Fruit fly (Drosophila melanogaster): ENCODE results near the gene CG4456.

The CG4456 gene

DNA sequence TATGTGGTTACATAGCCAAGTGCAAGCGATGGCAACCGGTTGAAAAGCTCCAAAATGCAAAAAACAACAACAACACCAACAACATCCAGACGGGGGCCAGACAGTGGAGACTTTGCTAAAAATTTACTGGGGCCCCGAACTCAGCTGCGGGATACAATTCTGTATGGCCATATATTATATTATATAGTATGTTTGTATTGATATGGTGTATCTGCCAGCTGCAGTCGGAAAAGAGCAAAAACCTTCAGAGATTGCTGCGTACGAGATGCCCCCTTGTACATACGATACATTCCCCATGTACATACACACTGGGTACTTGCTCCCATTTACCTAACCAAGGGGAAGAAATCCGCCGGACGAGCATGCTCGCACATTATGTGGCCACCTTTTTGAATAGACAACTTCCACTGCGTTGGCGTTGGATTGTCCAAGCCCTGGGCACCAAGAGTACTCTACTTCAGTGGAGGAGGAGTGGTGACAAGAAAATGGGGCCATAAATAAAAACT lies 7.9 kb downstream of the CG4456 start:
- TF ChIP-seq Hr96 (GFP tag; optimal IDR thresholded peaks at IDR 0.05) (no peak), cic (GFP tag; optimal IDR thresholded peaks at IDR 0.05) (no peak), kay (GFP tag; ENCODE audit: borderline replicate concordance) (no peak), bab1 (GFP tag; optimal IDR thresholded peaks at IDR 0.05) (no peak), ovo (GFP tag; optimal IDR thresholded peaks at IDR 0.05) (no peak), CG11617 (GFP tag; optimal IDR thresholded peaks at IDR 0.05) (no peak), CG33017 (tag; optimal IDR thresholded peaks at IDR 0.05) (no peak), toe (GFP tag; optimal IDR thresholded peaks at IDR 0.05) (no peak), tj (GFP tag; optimal IDR thresholded peaks at IDR 0.05) (no peak), CG14711 (tag; optimal IDR thresholded peaks at IDR 0.05) (no peak), CG7045 (GFP tag; optimal IDR thresholded peaks at IDR 0.05) (no peak), CG5204 (GFP tag; optimal IDR thresholded peaks at IDR 0.05) (no peak), CG1620 (GFP tag; optimal IDR thresholded peaks at IDR 0.05) (no peak), Clk (GFP tag; optimal IDR thresholded peaks at IDR 0.05) (no peak)

DNA sequence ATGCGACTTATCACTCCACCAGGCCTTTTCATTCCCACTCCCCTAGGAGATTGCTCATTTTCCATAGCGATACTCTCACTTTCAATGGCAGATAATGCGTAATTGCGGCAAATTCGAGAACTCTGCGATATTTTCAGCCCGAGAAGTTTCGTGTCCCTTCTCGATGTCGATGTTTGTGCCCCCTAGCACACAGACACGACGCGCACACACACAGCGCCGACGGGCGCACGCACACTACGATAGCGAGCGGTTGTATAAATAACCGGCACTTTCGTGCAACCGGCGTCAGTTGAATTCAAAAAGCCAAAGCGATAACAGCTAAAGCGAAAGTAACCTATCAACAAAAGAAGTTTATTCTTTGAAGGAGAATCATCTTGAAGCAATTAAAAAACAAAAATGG lies 9.1 kb downstream of the CG4456 start, which contains the start of gene Hsp23:
TSS of gene Hsp23 (plus strand) at position 281 of the 400 bp plus-strand sequence.
- TF ChIP-seq CG7101 (tag; optimal IDR thresholded peaks at IDR 0.05) = no peak
- no peak for TF ChIP-seq CG5204 (GFP tag; optimal IDR thresholded peaks at IDR 0.05)
- TF ChIP-seq Hr96 (GFP tag; optimal IDR thresholded peaks at IDR 0.05) = no peak
- no peak for TF ChIP-seq CG7045 (GFP tag; optimal IDR thresholded peaks at IDR 0.05)

DNA sequence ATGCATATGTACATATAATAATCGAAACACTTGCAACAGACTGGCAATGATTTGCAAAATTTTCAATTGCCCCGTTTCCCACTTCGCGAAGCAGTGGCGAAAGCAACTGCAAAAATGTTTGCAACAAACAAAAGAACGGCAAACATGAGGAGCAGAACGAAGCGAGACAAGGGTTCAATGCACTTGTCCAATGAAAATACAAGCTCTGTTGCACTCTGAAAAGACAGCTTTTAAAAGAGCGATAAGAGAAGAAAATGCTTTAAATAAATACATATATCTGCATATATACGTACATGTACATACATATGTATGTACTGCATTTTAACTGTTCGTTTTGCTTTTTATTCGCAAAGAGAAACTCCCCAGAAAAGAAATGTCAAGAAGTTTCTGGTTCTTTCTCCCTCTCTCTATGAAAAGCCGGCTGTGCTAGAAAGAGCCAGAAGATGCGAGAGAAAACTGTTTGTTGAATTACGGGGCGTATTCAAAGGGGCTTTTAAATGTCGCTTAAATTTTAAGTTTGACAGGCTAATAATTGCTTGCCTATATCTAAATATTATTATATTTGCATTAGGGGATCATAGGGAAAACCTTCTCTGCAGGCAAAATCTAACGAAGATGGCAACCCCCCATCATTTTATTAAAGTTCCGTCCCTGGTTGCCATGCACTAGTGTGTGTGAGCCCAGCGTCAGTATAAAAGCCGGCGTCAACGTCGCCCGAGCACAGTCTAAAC lies 11.0 kb downstream of the CG4456 start, which contains the start of gene Hsp27:
TSS of gene Hsp27 (plus strand) at position 719 of the 731 bp plus-strand sequence.
- TF ChIP-seq Clk (GFP tag; optimal IDR thresholded peaks at IDR 0.05) (peak; percentile 92), cic (GFP tag; optimal IDR thresholded peaks at IDR 0.05) (peak; percentile 91), Hr96 (GFP tag; optimal IDR thresholded peaks at IDR 0.05) (peak; percentile 97), CG7101 (tag; optimal IDR thresholded peaks at IDR 0.05) (peak; percentile 98), CG5204 (GFP tag; optimal IDR thresholded peaks at IDR 0.05) (peak; percentile 93), CG11617 (GFP tag; optimal IDR thresholded peaks at IDR 0.05) (peak; percentile 96), CG7045 (GFP tag; optimal IDR thresholded peaks at IDR 0.05) (peak; percentile 97), ovo (GFP tag; optimal IDR thresholded peaks at IDR 0.05) (peak; percentile 77), kay (GFP tag; ENCODE audit: borderline replicate concordance) (peak; percentile 99), toe (GFP tag; optimal IDR thresholded peaks at IDR 0.05) (peak; percentile 93), CG1620 (GFP tag; optimal IDR thresholded peaks at IDR 0.05) (peak; percentile 88), pad (GFP tag; optimal IDR thresholded peaks at IDR 0.05) (peak; percentile 92), CG33017 (tag; optimal IDR thresholded peaks at IDR 0.05) (peak; percentile 99), Crg-1 (GFP tag; optimal IDR thresholded peaks at IDR 0.05) (peak; percentile 97), bab1 (GFP tag; optimal IDR thresholded peaks at IDR 0.05) (peak; percentile 99), cnc (optimal IDR thresholded peaks at IDR 0.05) (peak in 1 of 2 experiments; percentile 69), CG14711 (tag; optimal IDR thresholded peaks at IDR 0.05) (peak; percentile 97), CG12768 (GFP tag; optimal IDR thresholded peaks at IDR 0.05) (peak; percentile 99), Mnt (GFP tag; optimal IDR thresholded peaks at IDR 0.05) (peak; percentile 96), tj (GFP tag; optimal IDR thresholded peaks at IDR 0.05) (peak; percentile 75)

DNA sequence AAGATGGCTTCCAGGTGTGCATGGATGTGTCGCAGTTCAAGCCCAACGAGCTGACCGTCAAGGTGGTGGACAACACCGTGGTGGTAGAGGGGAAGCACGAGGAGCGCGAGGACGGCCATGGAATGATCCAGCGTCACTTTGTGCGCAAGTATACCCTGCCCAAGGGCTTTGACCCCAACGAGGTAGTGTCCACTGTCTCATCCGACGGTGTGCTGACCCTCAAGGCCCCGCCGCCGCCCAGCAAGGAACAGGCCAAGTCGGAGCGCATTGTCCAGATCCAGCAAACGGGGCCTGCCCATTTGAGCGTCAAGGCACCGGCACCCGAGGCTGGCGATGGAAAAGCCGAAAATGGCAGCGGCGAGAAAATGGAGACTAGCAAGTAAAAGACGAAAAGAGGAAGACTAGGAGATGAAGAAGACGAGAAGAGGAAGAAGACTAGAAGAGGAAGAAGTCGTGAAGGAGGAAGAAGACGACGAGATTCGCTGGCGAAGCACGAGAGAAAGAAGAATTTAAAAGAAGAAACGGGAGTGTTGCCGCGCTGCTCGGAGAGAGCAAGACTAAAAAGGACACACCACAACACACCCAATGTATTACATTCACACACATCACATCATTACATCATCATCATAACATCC lies 12.0 kb downstream of the CG4456 start:
- TF ChIP-seq ovo (GFP tag; optimal IDR thresholded peaks at IDR 0.05) = no peak

DNA sequence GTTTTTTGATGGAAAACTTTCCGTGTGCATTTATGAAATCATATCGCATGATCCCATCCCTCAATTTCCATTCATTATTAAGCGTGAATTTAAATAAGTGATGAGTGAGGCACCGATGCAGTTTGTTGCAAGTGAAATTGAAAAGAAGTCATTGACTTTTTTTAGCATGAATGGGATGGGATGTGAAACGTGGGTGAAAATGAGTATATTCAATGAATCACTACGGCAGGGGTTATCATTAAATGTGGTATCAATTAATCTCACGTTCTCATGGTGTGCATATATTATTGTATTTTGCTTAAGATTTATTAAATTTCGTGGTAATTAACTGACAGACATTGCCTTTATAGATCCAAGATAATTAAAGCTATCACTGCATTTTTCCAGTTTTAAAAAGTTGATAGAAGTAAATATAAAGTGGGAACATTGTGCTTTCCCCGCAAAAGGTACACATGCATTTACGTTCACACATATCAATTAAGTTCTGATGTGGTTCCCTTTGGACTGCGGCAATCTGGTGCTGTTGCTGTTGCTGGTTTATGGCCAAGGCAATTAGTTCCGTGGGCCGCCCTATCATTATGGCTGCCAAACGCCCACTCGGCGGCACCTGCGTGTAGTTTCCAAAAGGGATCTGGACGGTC lies 18.9 kb downstream of the CG4456 start:
- TF ChIP-seq CG7045 (GFP tag; optimal IDR thresholded peaks at IDR 0.05) (peak; percentile 33), kay (GFP tag; ENCODE audit: borderline replicate concordance) (peak; percentile 84), Clk (GFP tag; optimal IDR thresholded peaks at IDR 0.05) (no peak), pad (GFP tag; optimal IDR thresholded peaks at IDR 0.05) (no peak), CG5204 (GFP tag; optimal IDR thresholded peaks at IDR 0.05) (no peak), tj (GFP tag; optimal IDR thresholded peaks at IDR 0.05) (peak; percentile 34), CG14711 (tag; optimal IDR thresholded peaks at IDR 0.05) (no peak), ovo (GFP tag; optimal IDR thresholded peaks at IDR 0.05) (no peak), CG7101 (tag; optimal IDR thresholded peaks at IDR 0.05) (no peak), CG33017 (tag; optimal IDR thresholded peaks at IDR 0.05) (no peak), cic (GFP tag; optimal IDR thresholded peaks at IDR 0.05) (peak; percentile 70), CG12768 (GFP tag; optimal IDR thresholded peaks at IDR 0.05) (peak; percentile 20)

DNA sequence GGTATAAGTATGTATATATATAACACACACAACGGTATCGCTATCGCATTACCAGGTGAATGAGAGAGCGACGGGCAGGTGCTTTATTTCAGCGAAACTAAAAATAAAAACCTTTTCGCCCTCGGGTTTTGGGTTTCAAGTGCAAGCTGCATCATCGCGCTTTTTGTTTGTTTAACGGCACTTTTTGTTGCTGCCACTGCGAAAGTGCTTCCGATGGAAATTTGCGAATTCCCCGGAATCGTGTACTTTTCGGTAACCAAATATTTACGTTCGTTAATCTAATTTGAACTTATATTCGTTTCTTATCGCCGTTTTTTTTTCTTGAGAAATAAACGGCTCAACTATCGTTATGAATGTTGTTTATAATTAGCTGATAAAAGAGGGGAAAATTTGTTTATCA lies 23.5 kb downstream of the CG4456 start:
- peak; percentile 9 for TF ChIP-seq CG7045 (GFP tag; optimal IDR thresholded peaks at IDR 0.05)
- TF ChIP-seq cnc (optimal IDR thresholded peaks at IDR 0.05) = no peak
- no peak for TF ChIP-seq Clk (GFP tag; optimal IDR thresholded peaks at IDR 0.05)
- no peak for TF ChIP-seq bab1 (GFP tag; optimal IDR thresholded peaks at IDR 0.05)
- TF ChIP-seq pad (GFP tag; optimal IDR thresholded peaks at IDR 0.05) = peak; percentile 36
- TF ChIP-seq CG11617 (GFP tag; optimal IDR thresholded peaks at IDR 0.05) = no peak
- TF ChIP-seq CG12768 (GFP tag; optimal IDR thresholded peaks at IDR 0.05) = peak; percentile 49
- TF ChIP-seq CG33017 (tag; optimal IDR thresholded peaks at IDR 0.05) = no peak
- TF ChIP-seq Hr96 (GFP tag; optimal IDR thresholded peaks at IDR 0.05) = no peak
- no peak for TF ChIP-seq Crg-1 (GFP tag; optimal IDR thresholded peaks at IDR 0.05)
- TF ChIP-seq CG5204 (GFP tag; optimal IDR thresholded peaks at IDR 0.05) = no peak
- TF ChIP-seq CG14711 (tag; optimal IDR thresholded peaks at IDR 0.05) = no peak
- TF ChIP-seq cic (GFP tag; optimal IDR thresholded peaks at IDR 0.05) = peak; percentile 76
- TF ChIP-seq Mnt (GFP tag; optimal IDR thresholded peaks at IDR 0.05) = no peak
- no peak for TF ChIP-seq CG1620 (GFP tag; optimal IDR thresholded peaks at IDR 0.05)
- TF ChIP-seq ovo (GFP tag; optimal IDR thresholded peaks at IDR 0.05) = peak; percentile 94
- TF ChIP-seq toe (GFP tag; optimal IDR thresholded peaks at IDR 0.05) = no peak
- TF ChIP-seq tj (GFP tag; optimal IDR thresholded peaks at IDR 0.05) = peak; percentile 91
- peak; percentile 95 for TF ChIP-seq kay (GFP tag; ENCODE audit: borderline replicate concordance)
- no peak for TF ChIP-seq CG7101 (tag; optimal IDR thresholded peaks at IDR 0.05)

All from whole organism, adult.